Fruit fly (Drosophila melanogaster) whole organism, embryonic: ENCODE data around the gene CG10874.
A peak's percentile ranks its signal among the peaks of the same experiment; 100 is the strongest.

Experiments
- Ada2b ChIP-seq: fragments of 200-800 bp; sonication (Bioruptor generic); IDR thresholded peaks from 2 replicates; pipeline ENCODE4 v1.3.6; 2022; ENCODE audit warnings: missing biosample characterization, missing genetic modification characterization
- B-H1 ChIP-seq: fragments of 200-800 bp; sonication (Bioruptor generic); IDR thresholded peaks from 3 replicates; pipeline ENCODE4 v1.3.6; 2022; ENCODE audit warnings: missing biosample characterization, missing genetic modification characterization
- CG10267 ChIP-seq: fragments of 200-800 bp; sonication (Bioruptor generic); optimal IDR thresholded peaks from 2 replicates; lab custom pipeline; 2018; ENCODE audit warnings: missing biosample characterization, mild to moderate bottlenecking, missing genetic modification characterization, moderate library complexity
- CG13296 ChIP-seq: fragments of 200-800 bp; sonication (Bioruptor generic); optimal IDR thresholded peaks from 3 replicates; lab custom pipeline; 2018; ENCODE audit warnings: missing biosample characterization, mild to moderate bottlenecking, missing genetic modification characterization
- CG14441 ChIP-seq: fragments of 200-800 bp; sonication (Bioruptor generic); IDR thresholded peaks from 2 replicates; pipeline ENCODE4 v1.3.6; 2022; ENCODE audit warnings: missing biosample characterization, missing genetic modification characterization
- CG14710 ChIP-seq: fragments of 200-800 bp; sonication (Bioruptor generic); optimal IDR thresholded peaks from 3 replicates; lab custom pipeline; 2019; ENCODE audit warnings: missing biosample characterization, mild to moderate bottlenecking, missing genetic modification characterization, moderate library complexity
- CG14860 ChIP-seq: fragments of 200-800 bp; sonication (Bioruptor generic); IDR thresholded peaks from 3 replicates; pipeline ENCODE4 v1.3.6; 2022; ENCODE audit warnings: missing biosample characterization, missing genetic modification characterization; ENCODE audit not compliant: partially characterized antibody
- CG17328 ChIP-seq: fragments of 200-800 bp; sonication (Bioruptor generic); IDR thresholded peaks from 2 replicates; pipeline ENCODE4 v1.3.6; 2022; ENCODE audit warnings: missing biosample characterization, missing genetic modification characterization
- CG18011 ChIP-seq: fragments of 200-800 bp; sonication (Bioruptor generic); optimal IDR thresholded peaks from 2 replicates; lab custom pipeline; 2017; ENCODE audit warnings: missing biosample characterization, missing genetic modification characterization, mild to moderate bottlenecking, moderate library complexity, missing genotype
- CG31441 ChIP-seq: fragments of 200-800 bp; sonication (Bioruptor generic); IDR thresholded peaks from 2 replicates; pipeline ENCODE4 v1.3.6; 2022; ENCODE audit warnings: missing biosample characterization, missing genetic modification characterization
- CG33557 ChIP-seq: fragments of 200-800 bp; sonication (Bioruptor generic); optimal IDR thresholded peaks from 2 replicates; lab custom pipeline; 2019; ENCODE audit warnings: missing biosample characterization, mild to moderate bottlenecking, missing genetic modification characterization, moderate library complexity
- CG3726 ChIP-seq: fragments of 200-800 bp; sonication (Bioruptor generic); IDR thresholded peaks from 3 replicates; pipeline ENCODE4, ENCODE4 v1.3.6; 2022; ENCODE audit warnings: missing biosample characterization, missing genetic modification characterization
- CG4424 ChIP-seq: fragments of 200-800 bp; sonication (Bioruptor generic); optimal IDR thresholded peaks from 3 replicates; lab custom pipeline; 2016; ENCODE audit warnings: missing biosample characterization, missing genetic modification characterization
- CG6175 ChIP-seq: fragments of 200-800 bp; sonication (Bioruptor generic); IDR thresholded peaks from 3 replicates; pipeline ENCODE4 v1.3.6; 2022; ENCODE audit warnings: missing biosample characterization, missing genetic modification characterization
- CG6765 ChIP-seq: fragments of 200-800 bp; sonication (Bioruptor generic); optimal IDR thresholded peaks from 3 replicates; lab custom pipeline; 2017; ENCODE audit warnings: missing biosample characterization, mild to moderate bottlenecking, missing genetic modification characterization
- CG7556 ChIP-seq: fragments of 200-800 bp; sonication (Bioruptor generic); optimal IDR thresholded peaks from 2 replicates; lab custom pipeline; 2017; ENCODE audit warnings: missing biosample characterization, mild to moderate bottlenecking, missing genetic modification characterization
- CG9215 ChIP-seq: fragments of 200-800 bp; sonication (Bioruptor generic); IDR thresholded peaks from 2 replicates; pipeline ENCODE4 v1.3.6; 2022; ENCODE audit warnings: missing biosample characterization, missing genetic modification characterization
- CG9437 ChIP-seq: fragments of 200-800 bp; sonication (Bioruptor generic); optimal IDR thresholded peaks from 2 replicates; lab custom pipeline; 2018; ENCODE audit warnings: missing biosample characterization, mild to moderate bottlenecking, missing genetic modification characterization
- Dbx ChIP-seq: fragments of 200-800 bp; sonication (Bioruptor generic); IDR thresholded peaks from 3 replicates; pipeline ENCODE4 v1.3.6; 2022; ENCODE audit warnings: missing biosample characterization, missing genetic modification characterization
- Doc3 ChIP-seq: fragments of 200-800 bp; sonication (Bioruptor generic); IDR thresholded peaks from 3 replicates; pipeline ENCODE4 v1.3.6; 2022; ENCODE audit warnings: missing biosample characterization, missing genetic modification characterization; ENCODE audit not compliant: partially characterized antibody
- Fer3 ChIP-seq: fragments of 200-800 bp; sonication (Bioruptor generic); optimal IDR thresholded peaks from 2 replicates; lab custom pipeline; 2018; ENCODE audit warnings: missing biosample characterization, mild to moderate bottlenecking, missing genetic modification characterization, moderate library complexity
- Gug ChIP-seq: fragments of 200-800 bp; sonication (Bioruptor generic); IDR thresholded peaks from 4 replicates; pipeline ENCODE4 v1.3.6; 2022; ENCODE audit warnings: missing biosample characterization, missing genetic modification characterization
- Hey ChIP-seq: fragments of 200-800 bp; sonication (Bioruptor generic); optimal IDR thresholded peaks from 3 replicates; lab custom pipeline; 2018; ENCODE audit warnings: missing biosample characterization, mild to moderate bottlenecking, missing genetic modification characterization
- Hr3 ChIP-seq: fragments of 200-800 bp; sonication (Bioruptor generic); optimal IDR thresholded peaks from 3 replicates; lab custom pipeline; 2016; ENCODE audit warnings: missing biosample characterization, missing genetic modification characterization
- Hsf ChIP-seq: fragments of 200-800 bp; sonication (Bioruptor generic); optimal IDR thresholded peaks from 3 replicates; lab custom pipeline; 2016; ENCODE audit warnings: missing biosample characterization, missing genetic modification characterization
- MESR4 ChIP-seq: fragments of 200-800 bp; sonication (Bioruptor generic); optimal IDR thresholded peaks from 2 replicates; lab custom pipeline; 2018; ENCODE audit warnings: missing biosample characterization, mild to moderate bottlenecking, missing genetic modification characterization, moderate library complexity
- Med ChIP-seq: fragments of 200-800 bp; sonication (Bioruptor generic); peaks from one replicate; lab custom pipeline; 2016; ENCODE audit warnings: missing biosample characterization, missing genetic modification characterization, mild to moderate bottlenecking, inconsistent platforms, moderate library complexity
- Myb ChIP-seq: fragments of 200-800 bp; sonication (Bioruptor generic); optimal IDR thresholded peaks from 2 replicates; lab custom pipeline; 2016; ENCODE audit warnings: missing biosample characterization, missing genetic modification characterization
- Nf-YA ChIP-seq: fragments of 200-800 bp; sonication (Bioruptor generic); IDR thresholded peaks from 2 replicates; pipeline ENCODE4 v1.3.6; 2022; ENCODE audit warnings: missing biosample characterization, missing genetic modification characterization
- Trl ChIP-seq, 3 experiments: fragments of >200 bp in 2 of 3; fragments of 200-800 bp in 1 of 3; sonication (Bioruptor generic) in 1 of 3; optimal IDR thresholded peaks; 2 replicates in 1 of 3; 3 replicates in 2 of 3; lab custom pipeline; 2016 to 2017; ENCODE audit warnings: missing biosample characterization in 1 of 3, missing genetic modification characterization in 1 of 3
- bigmax ChIP-seq: fragments of 200-800 bp; sonication (Bioruptor generic); optimal IDR thresholded peaks from 2 replicates; lab custom pipeline; 2018; ENCODE audit warnings: missing biosample characterization, mild to moderate bottlenecking, missing genetic modification characterization
- bsh ChIP-seq, 2 experiments: fragments of 200-800 bp; sonication (Bioruptor generic); optimal IDR thresholded peaks; 2 replicates each; lab custom pipeline; 2017 to 2018; ENCODE audit warnings: mild to moderate bottlenecking in 2 of 2, missing biosample characterization in 2 of 2, missing genetic modification characterization in 2 of 2, moderate library complexity in 1 of 2
- cato ChIP-seq: fragments of 200-800 bp; sonication (Bioruptor generic); optimal IDR thresholded peaks from 2 replicates; lab custom pipeline; 2016; ENCODE audit warnings: missing biosample characterization, missing genetic modification characterization, borderline replicate concordance
- chn ChIP-seq: fragments of 200-800 bp; sonication (Bioruptor generic); optimal IDR thresholded peaks from 2 replicates; lab custom pipeline; 2016; ENCODE audit warnings: missing biosample characterization, missing genetic modification characterization
- da ChIP-seq: fragments of 200-800 bp; sonication (Bioruptor generic); optimal IDR thresholded peaks from 2 replicates; lab custom pipeline; 2016; ENCODE audit warnings: missing biosample characterization, missing genetic modification characterization
- dati ChIP-seq: fragments of 200-800 bp; sonication (Bioruptor generic); IDR thresholded peaks from 2 replicates; pipeline ENCODE4 v1.3.6; 2022; ENCODE audit warnings: missing biosample characterization, missing genetic modification characterization
- ems ChIP-seq: fragments of 200-800 bp; sonication (Bioruptor generic); optimal IDR thresholded peaks from 3 replicates; lab custom pipeline; 2016; ENCODE audit warnings: missing biosample characterization, missing genetic modification characterization
- eve ChIP-seq, 2 experiments: fragments of >200 bp; optimal IDR thresholded peaks; 2 replicates each; lab custom pipeline; 2017; ENCODE audit warnings: missing biosample characterization in 2 of 2, missing genetic modification characterization in 2 of 2
- fd3F ChIP-seq: fragments of 200-800 bp; sonication (Bioruptor generic); optimal IDR thresholded peaks from 2 replicates; lab custom pipeline; 2018; ENCODE audit warnings: missing biosample characterization, mild to moderate bottlenecking, missing genetic modification characterization, moderate library complexity
- gfzf ChIP-seq: fragments of 200-800 bp; sonication (Bioruptor generic); optimal IDR thresholded peaks from 2 replicates; lab custom pipeline; 2016; ENCODE audit warnings: missing biosample characterization, mild to moderate bottlenecking, missing genetic modification characterization, moderate library complexity
- grau ChIP-seq: fragments of 200-800 bp; optimal IDR thresholded peaks from 3 replicates; lab custom pipeline; 2019; ENCODE audit warnings: missing biosample characterization, mild to moderate bottlenecking, missing genetic modification characterization, moderate library complexity
- nom ChIP-seq: fragments of 200-800 bp; sonication (Bioruptor generic); optimal IDR thresholded peaks from 2 replicates; lab custom pipeline; 2017; ENCODE audit warnings: missing biosample characterization, missing genetic modification characterization, mild to moderate bottlenecking, moderate library complexity, missing genetic modification reagents
- oc ChIP-seq: fragments of 200-800 bp; sonication (Bioruptor generic); optimal IDR thresholded peaks from 2 replicates; lab custom pipeline; 2018; ENCODE audit warnings: missing biosample characterization, mild to moderate bottlenecking, missing genetic modification characterization, moderate library complexity
- pita ChIP-seq: fragments of 200-800 bp; sonication (Bioruptor generic); optimal IDR thresholded peaks from 2 replicates; lab custom pipeline; 2017; ENCODE audit warnings: missing biosample characterization, mild to moderate bottlenecking, missing genetic modification characterization
- row ChIP-seq: fragments of 200-800 bp; sonication (Bioruptor generic); IDR thresholded peaks from 3 replicates; pipeline ENCODE4 v1.3.6; 2022; ENCODE audit warnings: missing biosample characterization, missing genetic modification characterization
- so ChIP-seq: fragments of 200-800 bp; sonication (Bioruptor generic); IDR thresholded peaks from 3 replicates; pipeline ENCODE4 v1.3.6; 2022; ENCODE audit warnings: missing biosample characterization, missing genetic modification characterization
- tll ChIP-seq, 2 experiments: fragments of 200-800 bp in 1 of 2; fragments of >200 bp in 1 of 2; sonication (Bioruptor generic) in 1 of 2; optimal IDR thresholded peaks; 2 replicates each; lab custom pipeline; 2017 to 2019; ENCODE audit warnings: missing biosample characterization in 2 of 2, missing genetic modification characterization in 2 of 2, mild to moderate bottlenecking in 1 of 2, moderate library complexity in 1 of 2
- trem ChIP-seq: fragments of 200-800 bp; optimal IDR thresholded peaks from 3 replicates; lab custom pipeline; 2019; ENCODE audit warnings: missing biosample characterization, mild to moderate bottlenecking, missing genetic modification characterization, moderate library complexity

CG10874 gene

DNA sequence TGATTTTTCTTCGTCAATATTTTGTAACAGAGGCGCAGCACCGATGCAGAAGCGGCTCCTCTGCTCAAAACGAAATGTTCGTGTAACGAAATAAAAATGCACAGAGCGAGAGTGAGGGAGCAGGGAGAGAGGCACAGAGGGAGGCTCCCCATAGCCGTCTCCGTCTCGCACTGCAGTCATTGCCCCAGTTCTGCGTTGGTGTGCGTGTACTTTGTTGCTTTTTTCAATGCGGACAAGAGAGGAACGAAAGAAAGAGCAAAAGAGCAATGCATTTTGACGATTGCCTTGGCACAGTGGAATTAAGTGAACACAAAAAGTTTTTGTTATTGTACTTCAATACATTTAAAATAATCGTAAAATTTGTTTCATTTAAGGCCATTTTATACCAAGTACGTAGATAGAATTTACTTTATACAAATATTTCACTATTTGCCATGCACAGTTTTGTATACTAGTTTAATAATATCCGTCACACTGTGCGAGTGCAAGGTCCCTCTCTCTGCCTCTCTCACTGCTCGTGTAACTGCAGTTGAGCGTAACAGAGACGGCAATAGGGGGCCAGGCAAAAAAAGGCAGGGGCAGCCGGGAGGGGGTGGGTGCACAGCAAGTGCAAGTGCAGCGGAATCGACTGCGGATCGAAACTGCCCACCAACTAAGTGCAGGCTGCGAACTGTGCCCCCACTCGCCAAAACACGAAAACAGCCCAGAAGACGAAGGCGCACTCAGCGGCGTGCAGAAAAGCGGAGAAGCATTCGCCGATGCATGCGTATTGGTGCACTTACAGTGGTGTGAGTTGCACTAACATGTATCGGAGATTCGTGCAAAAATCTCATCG, 10.0 kb upstream of the CG10874 start (continued):
- TF ChIP-seq pita (GFP tag; lab: Kevin White, UChicago) (no peak), Hsf (peak; percentile 98), CG31441 (GFP tag; lab: Robert Waterston, UW) (peak; percentile 99), fd3F (GFP tag; lab: Kevin White, UChicago) (peak; percentile 76), CG6765 (no peak), CG6175 (GFP tag; lab: Robert Waterston, UW) (peak; percentile 77), Gug (GFP tag; lab: Robert Waterston, UW) (peak; percentile 96), bsh (GFP tag; optimal IDR thresholded peaks at IDR 0.05; lab: Kevin White, UChicago) (peak; percentile 99 to 100), dati (GFP tag; lab: Robert Waterston, UW) (peak; percentile 98), CG3726 (GFP tag; lab: Robert Waterston, UW) (peak; percentile 98), CG7556 (GFP tag; lab: Kevin White, UChicago) (peak; percentile 99), da (GFP tag; lab: Kevin White, UChicago) (peak; percentile 95), cato (GFP tag; lab: Kevin White, UChicago) (peak; percentile 99), trem (tag; lab: Kevin White, UChicago) (peak; percentile 98), CG14441 (peak; percentile 98), Hr3 (peak; percentile 98), CG9215 (GFP tag; lab: Robert Waterston, UW) (peak; percentile 84), Myb (GFP tag; lab: Kevin White, UChicago) (peak; percentile 81), CG14860 (GFP tag; lab: Robert Waterston, UW) (peak; percentile 85), Hey (peak; percentile 65), eve (GFP tag; optimal IDR thresholded peaks at IDR 0.05; lab: Kevin White, UChicago) (peak; percentile 98 to 100), Ada2b (GFP tag; lab: Robert Waterston, UW) (peak; percentile 99), Fer3 (peak; percentile 94), CG14710 (tag; lab: Kevin White, UChicago) (peak; percentile 99), CG4424 (GFP tag; lab: Kevin White, UChicago) (peak; percentile 99), bigmax (peak; percentile 57), Dbx (0 out of 3 replicates have a peak, but pooled peaks have one; percentile 30), CG10267 (tag; lab: Kevin White, UChicago) (peak; percentile 99), CG18011 (GFP tag; lab: Kevin White, UChicago) (peak; percentile 78), chn (GFP tag; lab: Kevin White, UChicago) (peak; percentile 99), CG33557 (GFP tag; lab: Kevin White, UChicago) (peak; percentile 99), ems (peak; percentile 98), Doc3 (GFP tag; lab: Robert Waterston, UW) (peak; percentile 66), CG17328 (GFP tag; lab: Robert Waterston, UW) (peak; percentile 100), so (GFP tag; lab: Robert Waterston, UW) (peak; percentile 99), CG9437 (GFP tag; lab: Kevin White, UChicago) (peak; percentile 94), Med (GFP tag; lab: Kevin White, UChicago) (peak; percentile 99), MESR4 (GFP tag; lab: Kevin White, UChicago) (peak; percentile 75), CG13296 (GFP tag; lab: Kevin White, UChicago) (peak; percentile 82), oc (tag; lab: Kevin White, UChicago) (peak; percentile 100), gfzf (GFP tag; lab: Kevin White, UChicago) (peak; percentile 31), tll (GFP tag; optimal IDR thresholded peaks at IDR 0.05; lab: Kevin White, UChicago) (peak in 1 of 2 experiments; percentile 90), nom (GFP tag; lab: Kevin White, UChicago) (peak; percentile 99), Nf-YA (GFP tag; lab: Robert Waterston, UW) (peak; percentile 99), B-H1 (GFP tag; lab: Robert Waterston, UW) (peak; percentile 98), row (GFP tag; lab: Robert Waterston, UW) (peak; percentile 98), grau (tag; lab: Kevin White, UChicago) (peak; percentile 97), Trl (optimal IDR thresholded peaks at IDR 0.05; lab: Kevin White, UChicago) (peak; percentile 27 to 79), Trl (GFP tag; optimal IDR thresholded peaks at IDR 0.05; lab: Kevin White, UChicago) (peak; percentile 98)
